Fruit fly (Drosophila melanogaster): Measurements from ENCODE around the gene abd-A.
A peak's percentile ranks its signal among the peaks of the same experiment; 100 is the strongest.

abd-A gene

DNA sequence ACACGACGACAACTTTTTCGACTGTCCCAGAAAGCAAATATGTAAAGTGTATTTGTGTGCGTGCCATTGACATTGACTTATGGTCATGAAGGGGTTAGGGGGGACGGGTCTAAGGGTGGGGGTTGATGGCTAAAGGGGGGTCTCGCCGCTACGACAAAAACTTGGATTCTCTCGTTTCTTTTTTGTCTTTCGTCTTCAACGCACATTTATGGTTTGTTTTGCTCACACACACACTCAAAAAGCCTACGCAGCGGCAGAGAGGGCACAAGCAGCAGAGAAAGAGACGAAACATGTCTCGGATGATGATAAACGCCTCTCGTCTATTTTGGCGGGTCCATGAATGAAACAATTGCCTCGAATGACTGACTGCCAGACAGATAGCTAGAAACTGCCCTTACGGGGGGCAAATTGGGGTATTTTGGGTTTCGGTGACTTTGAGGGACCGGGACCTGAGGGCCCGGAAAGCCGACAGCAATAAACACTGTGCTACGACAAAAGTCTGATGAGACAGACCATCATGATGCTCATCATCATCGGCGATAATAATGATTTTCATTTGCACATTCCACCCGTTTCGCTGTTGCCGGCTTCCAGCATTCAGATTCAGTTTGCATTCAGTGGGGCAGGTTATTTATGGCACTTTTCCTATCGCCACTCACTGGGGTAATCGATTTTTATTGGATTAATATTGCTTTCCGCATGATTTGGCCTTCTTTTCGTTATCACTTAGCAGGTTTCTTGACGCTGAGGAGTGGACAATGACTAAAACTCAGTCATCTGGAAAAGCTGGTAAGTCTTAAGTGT, 21.0 kb upstream of the abd-A start:
- TF ChIP-seq h (GFP tag; optimal IDR thresholded peaks at IDR 0.05) = no peak
- TF ChIP-seq CG32264 (GFP tag; optimal IDR thresholded peaks at IDR 0.05) = no peak
- no peak for TF ChIP-seq HLH106 (tag; optimal IDR thresholded peaks at IDR 0.05)
- no peak for TF ChIP-seq Hr78 (GFP tag; optimal IDR thresholded peaks at IDR 0.05)
- TF ChIP-seq Vsx2 (GFP tag; optimal IDR thresholded peaks at IDR 0.05; ENCODE audit: partially characterized antibody) = no peak
- no peak for TF ChIP-seq foxo (GFP tag; optimal IDR thresholded peaks at IDR 0.05)
- no peak for TF ChIP-seq Dif (GFP tag; optimal IDR thresholded peaks at IDR 0.05; ENCODE audit: partially characterized antibody)
- no peak for TF ChIP-seq pan (optimal IDR thresholded peaks at IDR 0.05)
- TF ChIP-seq CrebA (GFP tag; optimal IDR thresholded peaks at IDR 0.05; ENCODE audit: borderline replicate concordance) = no peak
- TF ChIP-seq Sp1 (GFP tag; optimal IDR thresholded peaks at IDR 0.05) = no peak

DNA sequence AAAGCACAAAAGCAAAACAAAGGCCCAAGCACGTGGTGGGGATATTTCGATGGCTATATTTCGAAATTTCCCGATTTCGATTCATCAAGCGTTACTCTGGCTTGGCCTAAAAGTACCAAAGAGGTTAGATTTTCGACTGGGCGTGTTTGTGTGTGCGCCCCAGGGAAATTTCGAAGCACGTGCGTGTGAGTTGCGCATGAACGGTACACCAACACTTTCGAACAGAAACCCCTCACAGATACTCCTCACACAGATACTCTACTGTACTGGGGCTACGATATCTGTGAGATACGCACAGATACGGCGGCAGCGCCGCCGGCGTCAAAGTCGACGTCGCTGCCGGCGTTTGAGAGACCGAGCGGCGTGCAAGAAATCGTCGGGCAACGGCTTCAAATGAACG, 20.0 kb upstream of the abd-A start:
- TF ChIP-seq N (GFP tag; optimal IDR thresholded peaks at IDR 0.05) (no peak), sv (GFP tag; optimal IDR thresholded peaks at IDR 0.05) (no peak)

DNA sequence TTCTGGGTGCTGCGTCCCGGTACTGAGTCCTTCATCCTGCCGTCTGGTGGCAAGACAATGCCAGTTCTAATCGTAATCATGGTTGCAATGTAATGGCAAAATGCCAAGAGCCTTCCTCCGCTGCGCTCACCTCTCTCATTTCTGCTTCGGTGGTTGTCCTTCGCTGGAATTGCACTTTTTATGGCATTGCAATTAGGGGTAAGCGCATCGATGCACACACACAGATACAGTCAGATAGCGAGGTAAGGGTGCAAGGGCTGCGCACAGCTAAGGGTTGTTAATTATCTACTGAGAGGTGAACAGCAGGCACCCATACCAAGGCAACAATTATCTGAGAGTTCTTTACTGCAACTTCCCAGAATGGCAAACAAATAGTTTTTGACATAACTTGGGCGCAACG, 18.8 kb upstream of the abd-A start:
- TF ChIP-seq sage (GFP tag; optimal IDR thresholded peaks at IDR 0.05) = no peak
- TF ChIP-seq brk (GFP tag; optimal IDR thresholded peaks at IDR 0.05) = no peak
- no peak for TF ChIP-seq usp (GFP tag; optimal IDR thresholded peaks at IDR 0.05)
- TF ChIP-seq pan (optimal IDR thresholded peaks at IDR 0.05) = no peak
- no peak for TF ChIP-seq lola (GFP tag; optimal IDR thresholded peaks at IDR 0.05)
- TF ChIP-seq psq (GFP tag; optimal IDR thresholded peaks at IDR 0.05) = no peak
- TF ChIP-seq sv (GFP tag; optimal IDR thresholded peaks at IDR 0.05) = no peak
- TF ChIP-seq Hr78 (GFP tag; optimal IDR thresholded peaks at IDR 0.05) = no peak
- TF ChIP-seq Dfd (GFP tag; optimal IDR thresholded peaks at IDR 0.05) = no peak
- no peak for TF ChIP-seq Dif (GFP tag; optimal IDR thresholded peaks at IDR 0.05; ENCODE audit: partially characterized antibody)
- no peak for TF ChIP-seq tai (GFP tag; optimal IDR thresholded peaks at IDR 0.05)
- no peak for TF ChIP-seq woc (GFP tag; optimal IDR thresholded peaks at IDR 0.05)
- TF ChIP-seq CG9705 (GFP tag; optimal IDR thresholded peaks at IDR 0.05) = no peak
- TF ChIP-seq Hnf4 (GFP tag; optimal IDR thresholded peaks at IDR 0.05) = no peak
- TF ChIP-seq h (GFP tag; optimal IDR thresholded peaks at IDR 0.05) = no peak
- no peak for TF ChIP-seq Hr83 (GFP tag; optimal IDR thresholded peaks at IDR 0.05; ENCODE audit: poor library complexity, severe bottlenecking)
- no peak for TF ChIP-seq OdsH (GFP tag; optimal IDR thresholded peaks at IDR 0.05)

DNA sequence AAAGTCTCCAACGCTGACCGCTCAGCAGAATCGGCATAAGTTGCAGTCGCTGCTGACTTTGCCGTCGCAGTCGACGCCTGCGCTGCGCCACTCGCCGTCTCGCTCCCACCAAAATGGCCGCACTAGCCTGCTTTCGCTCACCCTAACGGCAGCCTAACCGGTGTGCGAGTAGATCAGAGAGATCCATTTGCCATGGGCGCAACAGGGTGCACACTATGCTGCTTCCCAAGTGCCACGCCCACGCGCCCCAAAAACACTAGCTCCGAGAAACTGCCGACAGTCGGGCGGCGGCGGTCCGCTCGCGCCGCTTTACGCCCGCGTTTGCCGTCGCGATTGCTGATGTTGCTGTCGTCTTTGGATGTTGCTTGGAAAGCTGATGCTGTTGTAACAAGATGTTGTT, 17.4 kb upstream of the abd-A start:
- TF ChIP-seq Vsx2 (GFP tag; optimal IDR thresholded peaks at IDR 0.05; ENCODE audit: partially characterized antibody) (peak; percentile 69), Hnf4 (GFP tag; optimal IDR thresholded peaks at IDR 0.05) (no peak), Dif (GFP tag; optimal IDR thresholded peaks at IDR 0.05; ENCODE audit: partially characterized antibody) (peak; percentile 89), dl (GFP tag; optimal IDR thresholded peaks at IDR 0.05; ENCODE audit: insufficient read depth in 1 of 2, partially characterized antibody in 2 of 2) (peak; percentile 22 to 52), Rel (GFP tag; optimal IDR thresholded peaks at IDR 0.05) (no peak), Rel (tag; optimal IDR thresholded peaks at IDR 0.05) (peak; percentile 63), usp (GFP tag; optimal IDR thresholded peaks at IDR 0.05) (no peak)

DNA sequence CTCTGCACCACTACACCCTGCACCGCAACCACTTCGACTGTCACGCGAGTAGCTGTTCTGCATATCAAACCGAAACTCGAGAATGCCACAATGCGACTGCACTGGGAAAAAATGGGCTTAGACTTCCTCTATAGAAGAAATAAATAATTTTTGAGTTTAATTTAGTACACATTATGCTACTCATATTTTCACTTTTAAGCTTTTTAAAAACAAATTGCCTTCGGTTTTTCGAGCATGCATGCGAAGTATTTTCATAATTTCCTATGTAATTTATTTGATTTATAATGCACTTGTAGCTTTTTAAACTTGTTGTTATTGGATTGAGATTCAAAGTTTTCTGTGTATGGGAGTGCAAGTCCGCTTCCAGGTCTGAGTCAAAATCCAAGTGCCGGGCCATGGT, 13.6 kb upstream of the abd-A start:
- no peak for TF ChIP-seq dmrt93B (GFP tag; optimal IDR thresholded peaks at IDR 0.05)
- no peak for TF ChIP-seq Hnf4 (GFP tag; optimal IDR thresholded peaks at IDR 0.05)
- TF ChIP-seq sv (GFP tag; optimal IDR thresholded peaks at IDR 0.05) = no peak
- TF ChIP-seq Hr83 (GFP tag; optimal IDR thresholded peaks at IDR 0.05; ENCODE audit: poor library complexity, severe bottlenecking) = no peak
- no peak for TF ChIP-seq tai (GFP tag; optimal IDR thresholded peaks at IDR 0.05)
- TF ChIP-seq foxo (GFP tag; optimal IDR thresholded peaks at IDR 0.05) = no peak
- no peak for TF ChIP-seq woc (GFP tag; optimal IDR thresholded peaks at IDR 0.05)

DNA sequence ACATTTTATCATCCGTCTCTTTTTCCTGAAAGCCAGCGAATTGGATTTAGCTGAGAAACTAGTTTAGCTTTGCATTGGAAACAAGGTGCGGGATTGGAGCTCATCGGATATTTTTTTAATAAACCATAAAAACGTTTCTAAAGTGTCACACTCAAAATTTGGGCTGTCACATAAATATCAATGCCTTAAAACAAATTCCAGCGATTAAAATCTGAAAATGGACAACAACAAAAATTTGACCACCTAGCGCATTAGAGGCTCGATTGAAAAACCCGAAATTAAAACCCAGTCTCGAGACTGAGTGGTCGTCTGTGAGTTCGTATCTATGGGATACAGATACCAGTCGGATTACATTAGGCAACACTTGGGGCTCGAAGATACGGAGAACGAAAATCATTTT, 12.7 kb upstream of the abd-A start:
- TF ChIP-seq br (GFP tag; optimal IDR thresholded peaks at IDR 0.05) = no peak
- no peak for TF ChIP-seq rgr (GFP tag; optimal IDR thresholded peaks at IDR 0.05)
- TF ChIP-seq Abd-B (GFP tag; optimal IDR thresholded peaks at IDR 0.05) = no peak
- TF ChIP-seq lola (GFP tag; optimal IDR thresholded peaks at IDR 0.05) = no peak
- TF ChIP-seq Dif (GFP tag; optimal IDR thresholded peaks at IDR 0.05; ENCODE audit: partially characterized antibody) = no peak
- TF ChIP-seq N (GFP tag; optimal IDR thresholded peaks at IDR 0.05) = no peak
- no peak for TF ChIP-seq tai (GFP tag; optimal IDR thresholded peaks at IDR 0.05)
